Worm (Caenorhabditis elegans) whole organism, young adult: ENCODE data around the gene C02H6.1.

Experiments
- F49E8.2 ChIP-seq: sonication (generic microtip); optimal IDR thresholded peaks from 3 replicates; lab custom pipeline; 2017; ENCODE audit warnings: missing genetic modification characterization, mild to moderate bottlenecking, missing compliant biosample characterization, antibody characterized with exemption, moderate library complexity; ENCODE audit not compliant: insufficient read depth
- ama-1 ChIP-seq, 3 experiments: fragments of 150-350 bp in 1 of 3; sonication (generic microtip) in 2 of 3; optimal IDR thresholded peaks; 2 replicates each; lab custom pipeline; 2014 to 2018; ENCODE audit warnings: missing biosample characterization in 2 of 3, missing genetic modification characterization in 2 of 3, missing genetic modification reagents in 2 of 3
- hlh-12 ChIP-seq: sonication (generic microtip); optimal IDR thresholded peaks from 2 replicates; lab custom pipeline; 2016; ENCODE audit warnings: missing genetic modification characterization, missing compliant biosample characterization
- hmg-20 ChIP-seq: fragments of 200-800 bp; sonication (Bioruptor generic); IDR thresholded peaks from 2 replicates; pipeline ENCODE4 v1.3.6; 2022; ENCODE audit warnings: missing genetic modification reagents, missing genetic modification characterization, missing compliant biosample characterization
- madf-8 ChIP-seq: fragments of 200-800 bp; sonication (Bioruptor generic); conservative IDR thresholded peaks from 2 replicates; pipeline ENCODE4 v1.3.6; 2022; ENCODE audit warnings: missing genetic modification reagents, missing genetic modification characterization, missing compliant biosample characterization
- mcd-1 ChIP-seq: fragments of 200-800 bp; sonication (Bioruptor generic); IDR thresholded peaks from 2 replicates; pipeline ENCODE4 v1.3.6; 2022; ENCODE audit warnings: missing genetic modification reagents, missing genetic modification characterization, missing compliant biosample characterization
- nhr-120 ChIP-seq: fragments of 200-800 bp; sonication (Bioruptor generic); IDR thresholded peaks from 2 replicates; pipeline ENCODE4 v1.3.6; 2022; ENCODE audit warnings: missing genetic modification characterization, missing compliant biosample characterization
- snpc-3.4 ChIP-seq: sonication (generic microtip); optimal IDR thresholded peaks from 2 replicates; lab custom pipeline; 2017; ENCODE audit warnings: missing genetic modification characterization, mild to moderate bottlenecking, missing compliant biosample characterization, antibody characterized with exemption, moderate library complexity, missing genotype, missing genetic modification reagents
- ztf-25 ChIP-seq: fragments of 200-800 bp; sonication (Bioruptor generic); IDR thresholded peaks from 2 replicates; pipeline ENCODE4 v1.3.6; 2022; ENCODE audit warnings: missing genetic modification reagents, missing genetic modification characterization, missing compliant biosample characterization

DNA sequence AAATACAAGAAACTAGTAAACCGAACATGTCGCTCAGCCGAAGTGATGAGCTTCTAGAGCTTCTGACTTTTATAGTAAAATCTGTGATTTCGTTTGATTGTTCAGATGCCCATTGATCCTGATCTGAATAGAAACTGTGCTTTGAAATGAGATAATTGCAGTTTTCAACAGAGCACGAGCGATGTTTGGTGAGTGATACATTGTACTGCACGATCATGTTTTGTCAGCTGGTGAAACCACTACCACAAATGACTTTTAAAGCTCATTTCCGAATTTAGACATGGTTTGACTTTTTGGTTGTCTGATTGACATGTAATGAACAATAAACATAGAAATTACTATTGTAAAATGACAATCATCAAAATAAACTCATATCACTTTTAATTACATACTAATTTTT lies 34.2 kb downstream of the C02H6.1 start, which contains the start of gene tag-293:
- TF ChIP-seq hlh-12 (tag; lab: Kevin White, UChicago), result no peak
- TF ChIP-seq mcd-1 (GFP tag; lab: Robert Waterston, UW), result no peak
- no peak for TF ChIP-seq snpc-3.4 (tag; lab: Kevin White, UChicago)
- no peak for TF ChIP-seq ama-1 (optimal IDR thresholded peaks at IDR 0.05; lab: Kevin White, UChicago)
- no peak for TF ChIP-seq ama-1 (GFP tag; optimal IDR thresholded peaks at IDR 0.05; lab: Kevin White, UChicago)
- no peak for TF ChIP-seq nhr-120 (GFP tag; lab: Robert Waterston, UW)
- TF ChIP-seq F49E8.2 (tag; lab: Kevin White, UChicago), result no peak
- no peak for TF ChIP-seq hmg-20 (GFP tag; lab: Robert Waterston, UW)
- no peak for TF ChIP-seq madf-8 (GFP tag; lab: Robert Waterston, UW)
- no peak for TF ChIP-seq ztf-25 (GFP tag; lab: Robert Waterston, UW)
